Worm (Caenorhabditis elegans) whole organism, early embryonic: Measurements from ENCODE around the gene poml-1.

Source experiments
- ama-1 ChIP-seq: fragments of 150-350 bp; optimal IDR thresholded peaks from 2 replicates; lab custom pipeline; 2014
- ceh-13 ChIP-seq: fragments of 200-800 bp; sonication (Bioruptor generic); optimal IDR thresholded peaks from 2 replicates; lab custom pipeline; 2018; ENCODE audit warnings: mild to moderate bottlenecking, missing genetic modification characterization, missing compliant biosample characterization

DNA sequence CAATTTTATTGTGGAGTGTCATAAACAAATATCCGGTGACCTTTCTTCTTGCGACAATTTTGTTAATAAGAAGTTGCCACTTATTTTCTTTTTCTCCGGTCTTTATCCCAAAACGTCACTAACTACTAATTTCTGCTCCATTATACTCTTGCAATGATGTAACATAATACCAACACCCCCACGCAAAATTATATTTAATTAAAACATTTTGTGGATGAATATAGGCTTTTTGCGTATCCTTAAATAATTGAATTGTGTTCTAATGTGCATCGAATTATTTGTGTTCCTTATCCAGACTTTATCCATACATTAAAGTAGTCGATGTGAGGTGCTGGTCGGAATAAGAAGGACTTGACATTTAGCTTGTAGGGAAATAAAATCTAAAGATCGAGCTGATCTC, 19.8 kb downstream of the poml-1 start:
- TF ChIP-seq ceh-13 (GFP tag; lab: Kevin White, UChicago): no peak
- TF ChIP-seq ama-1: no peak
